Worm (Caenorhabditis elegans): ENCODE measurements around the gene T05A7.12.

Gene T05A7.12

ce11 chrII:4706359-4706871, 43.3 kb upstream of the T05A7.12 start, which contains the start of the genes F10G7.9 and tsn-1 (continued):
- no peak for TF ChIP-seq nhr-102 (tag; optimal IDR thresholded peaks at IDR 0.05)
- peak; percentile 70 to 97 for TF ChIP-seq lsy-2 (tag; optimal IDR thresholded peaks at IDR 0.05)
- peak; percentile 36 for TF ChIP-seq mxl-3 (GFP tag; optimal IDR thresholded peaks at IDR 0.05)
- no peak for TF ChIP-seq egl-27 (tag; optimal IDR thresholded peaks at IDR 0.05)
- TF ChIP-seq dmd-8 (GFP tag; IDR thresholded peaks at IDR 0.05): no peak
- peak in 1 of 2 experiments; percentile 11 for TF ChIP-seq hif-1 (tag; optimal IDR thresholded peaks at IDR 0.05)
- no peak for TF ChIP-seq mxl-2 (GFP tag; conservative IDR thresholded peaks at IDR 0.05)
- TF ChIP-seq zip-2 (tag; optimal IDR thresholded peaks at IDR 0.05): no peak
- TF ChIP-seq lin-29 (GFP tag; IDR thresholded peaks at IDR 0.05): no peak
- peak; percentile 5 for TF ChIP-seq nhr-11 (tag; optimal IDR thresholded peaks at IDR 0.05)
- no peak for TF ChIP-seq ztf-7 (tag; optimal IDR thresholded peaks at IDR 0.05)
- TF ChIP-seq lin-15B (tag; optimal IDR thresholded peaks at IDR 0.05): no peak
- TF ChIP-seq dmd-9 (GFP tag; IDR thresholded peaks at IDR 0.05): no peak
- TF ChIP-seq nhr-76 (tag; optimal IDR thresholded peaks at IDR 0.05): no peak
- TF ChIP-seq lim-7 (GFP tag; IDR thresholded peaks at IDR 0.05): no peak
- no peak for TF ChIP-seq ceh-28 (tag; optimal IDR thresholded peaks at IDR 0.05)
- TF ChIP-seq tag-97 (GFP tag; IDR thresholded peaks at IDR 0.05): no peak
- TF ChIP-seq cey-2 (tag; optimal IDR thresholded peaks at IDR 0.05; ENCODE audit: borderline replicate concordance, insufficient read depth): no peak
- TF ChIP-seq ctbp-1 (GFP tag; IDR thresholded peaks at IDR 0.05): no peak
- TF ChIP-seq nhr-42 (GFP tag; IDR thresholded peaks at IDR 0.05): no peak
- TF ChIP-seq nhr-41 (GFP tag; IDR thresholded peaks at IDR 0.05): no peak
- TF ChIP-seq nhr-10 (tag; optimal IDR thresholded peaks at IDR 0.05): no peak
- TF ChIP-seq ceh-82 (tag; optimal IDR thresholded peaks at IDR 0.05): no peak
- no peak for TF ChIP-seq R02D3.7 (tag; optimal IDR thresholded peaks at IDR 0.05)
- TF ChIP-seq Y5F2A.4 (GFP tag; optimal IDR thresholded peaks at IDR 0.05): no peak
- TF ChIP-seq duxl-1 (tag; optimal IDR thresholded peaks at IDR 0.05; ENCODE audit: poor library complexity): peak; percentile 11
- no peak for TF ChIP-seq ZK337.2 (GFP tag; IDR thresholded peaks at IDR 0.05)
- TF ChIP-seq ceh-44 (GFP tag; IDR thresholded peaks at IDR 0.05): no peak
- TF ChIP-seq lin-38 (GFP tag; IDR thresholded peaks at IDR 0.05): peak; percentile 75
- TF ChIP-seq nhr-111 (GFP tag; optimal IDR thresholded peaks at IDR 0.05): no peak
- peak; percentile 5 for TF ChIP-seq fkh-10 (GFP tag; optimal IDR thresholded peaks at IDR 0.05)
- no peak for TF ChIP-seq ztf-11 (tag; optimal IDR thresholded peaks at IDR 0.05)
- peak; percentile 59 for TF ChIP-seq dve-1 (tag; optimal IDR thresholded peaks at IDR 0.05; ENCODE audit: insufficient read depth)
- TF ChIP-seq fos-1 (tag; optimal IDR thresholded peaks at IDR 0.05): no peak
- TF ChIP-seq spr-3 (GFP tag; optimal IDR thresholded peaks at IDR 0.05): no peak
- no peak for TF ChIP-seq ama-1 (optimal IDR thresholded peaks at IDR 0.05)
- TF ChIP-seq mes-2 (tag; optimal IDR thresholded peaks at IDR 0.05; ENCODE audit: poor library complexity, severe bottlenecking): peak; percentile 83
- no peak for TF ChIP-seq madf-9 (GFP tag; conservative IDR thresholded peaks at IDR 0.05)
- no peak for TF ChIP-seq T20F7.1 (GFP tag; optimal IDR thresholded peaks at IDR 0.05)
- TF ChIP-seq zip-11 (GFP tag; IDR thresholded peaks at IDR 0.05): no peak
- peak; percentile 73 for TF ChIP-seq hlh-30 (tag; optimal IDR thresholded peaks at IDR 0.05; ENCODE audit: insufficient read depth)
- TF ChIP-seq ces-1 (GFP tag; optimal IDR thresholded peaks at IDR 0.05): no peak
- no peak for TF ChIP-seq mdt-29 (GFP tag; IDR thresholded peaks at IDR 0.05)
- TF ChIP-seq F26F4.8 (GFP tag; conservative IDR thresholded peaks at IDR 0.05): no peak
- no peak for TF ChIP-seq F44E2.7 (GFP tag; IDR thresholded peaks at IDR 0.05)
- TF ChIP-seq daf-8 (GFP tag; IDR thresholded peaks at IDR 0.05): no peak
- no peak for TF ChIP-seq gei-8 (GFP tag; optimal IDR thresholded peaks at IDR 0.05)
- peak; percentile 21 for TF ChIP-seq F49E8.2 (tag; optimal IDR thresholded peaks at IDR 0.05; ENCODE audit: borderline replicate concordance)
- TF ChIP-seq aly-2 (tag; optimal IDR thresholded peaks at IDR 0.05): no peak
- no peak for TF ChIP-seq unc-39 (tag; optimal IDR thresholded peaks at IDR 0.05)
- peak; percentile 58; the same call in 1 of the 2 replicates for TF ChIP-seq T26A8.4 (GFP tag; IDR thresholded peaks at IDR 0.05)
